Worm (Caenorhabditis elegans) whole organism, L4/young adult: ENCODE measurements around the gene E04D5.5.

ENCODE experiments used
- dao-5 ChIP-seq: sonication (generic microtip); optimal IDR thresholded peaks from 2 replicates; lab custom pipeline; 2016; ENCODE audit warnings: missing genotype, missing genetic modification characterization, moderate library complexity, missing compliant biosample characterization
- him-1 ChIP-seq: sonication (generic microtip); optimal IDR thresholded peaks from 2 replicates; lab custom pipeline; 2016; ENCODE audit warnings: missing genotype, missing genetic modification reagents, missing genetic modification characterization, missing compliant biosample characterization

ce11 chrII:10370826-10371225, 40.3 kb upstream of the E04D5.5 start:
- TF ChIP-seq him-1 (tag; lab: Kevin White, UChicago) (no peak), dao-5 (tag; lab: Kevin White, UChicago) (no peak)
